Worm (Caenorhabditis elegans) whole organism, L1 larva: ENCODE results near the gene pnp-1.

Source experiments
- ama-1 ChIP-seq: fragments of 150-350 bp; optimal IDR thresholded peaks from 2 replicates; lab custom pipeline; 2014
- blmp-1 ChIP-seq: fragments of 150-350 bp; optimal IDR thresholded peaks from 2 replicates; lab custom pipeline; 2014; ENCODE audit warnings: missing biosample characterization, missing genetic modification characterization
- ceh-8 ChIP-seq: fragments of 200-800 bp; sonication (Bioruptor generic); optimal IDR thresholded peaks from 2 replicates; lab custom pipeline; 2018; ENCODE audit warnings: mild to moderate bottlenecking, missing genetic modification characterization, moderate library complexity, missing compliant biosample characterization
- dsc-1 ChIP-seq: sonication (generic microtip); optimal IDR thresholded peaks from 2 replicates; lab custom pipeline; 2016; ENCODE audit warnings: mild to moderate bottlenecking, missing genetic modification characterization, missing compliant biosample characterization
- efl-1 ChIP-seq, 4 experiments: fragments of 150-350 bp; optimal IDR thresholded peaks in 3 of 4; peaks in 1 of 4; 1 replicate in 1 of 4; 2 replicates in 3 of 4; lab custom pipeline; 2014; ENCODE audit warnings: missing biosample characterization in 2 of 4, missing genetic modification characterization in 2 of 4, missing genetic modification reagents in 2 of 4
- ets-5 ChIP-seq: fragments of 200-800 bp; sonication (Bioruptor generic); IDR thresholded peaks from 2 replicates; pipeline ENCODE4 v1.3.6; 2022; ENCODE audit warnings: missing genetic modification characterization, missing compliant biosample characterization
- fkh-10 ChIP-seq: sonication (generic microtip); optimal IDR thresholded peaks from 2 replicates; lab custom pipeline; 2017; ENCODE audit warnings: missing biosample characterization, missing genetic modification reagents, missing genetic modification characterization
- hlh-17 ChIP-seq: fragments of 200-800 bp; sonication (Bioruptor generic); optimal IDR thresholded peaks from 2 replicates; lab custom pipeline; 2018; ENCODE audit warnings: missing genetic modification characterization, mild to moderate bottlenecking, missing compliant biosample characterization, moderate library complexity, borderline replicate concordance
- hpl-2 ChIP-seq: fragments of 150-350 bp; optimal IDR thresholded peaks from 2 replicates; lab custom pipeline; 2014; ENCODE audit warnings: missing biosample characterization, missing genetic modification reagents, missing genetic modification characterization
- irx-1 ChIP-seq: sonication (generic microtip); optimal IDR thresholded peaks from 2 replicates; lab custom pipeline; 2016; ENCODE audit warnings: missing genetic modification characterization, missing compliant biosample characterization
- lin-14 ChIP-seq: fragments of 200-800 bp; sonication (Bioruptor generic); optimal IDR thresholded peaks from 2 replicates; lab custom pipeline; 2018; ENCODE audit warnings: mild to moderate bottlenecking, missing genetic modification characterization, moderate library complexity, missing compliant biosample characterization
- lin-39 ChIP-seq: fragments of 150-350 bp; optimal IDR thresholded peaks from 2 replicates; lab custom pipeline; 2014; ENCODE audit warnings: missing biosample characterization, missing genetic modification reagents, missing genetic modification characterization
- mef-2 ChIP-seq: fragments of 150-350 bp; optimal IDR thresholded peaks from 2 replicates; lab custom pipeline; 2014; ENCODE audit warnings: missing biosample characterization, missing genetic modification characterization
- mep-1 ChIP-seq: fragments of 150-350 bp; optimal IDR thresholded peaks from 2 replicates; lab custom pipeline; 2014; ENCODE audit warnings: missing biosample characterization, missing genetic modification characterization
- nhr-20 ChIP-seq: sonication (generic microtip); optimal IDR thresholded peaks from 2 replicates; lab custom pipeline; 2016; ENCODE audit warnings: mild to moderate bottlenecking, missing genetic modification characterization, missing compliant biosample characterization
- nhr-237 ChIP-seq: fragments of 150-350 bp; optimal IDR thresholded peaks from 2 replicates; lab custom pipeline; 2014; ENCODE audit warnings: missing biosample characterization, missing genetic modification characterization
- nhr-28 ChIP-seq: fragments of 150-350 bp; optimal IDR thresholded peaks from 2 replicates; lab custom pipeline; 2014; ENCODE audit warnings: missing biosample characterization, missing genetic modification characterization
- nhr-85 ChIP-seq: sonication (generic microtip); peaks from one replicate; lab custom pipeline; 2016; ENCODE audit warnings: missing genetic modification characterization, inconsistent platforms, missing compliant biosample characterization
- nhr-90 ChIP-seq: sonication (generic microtip); optimal IDR thresholded peaks from 2 replicates; lab custom pipeline; 2016; ENCODE audit warnings: mild to moderate bottlenecking, missing genetic modification characterization, missing compliant biosample characterization; ENCODE audit not compliant: poor library complexity
- pag-3 ChIP-seq: sonication (generic microtip); optimal IDR thresholded peaks from 2 replicates; lab custom pipeline; 2017; ENCODE audit warnings: missing genetic modification characterization, mild to moderate bottlenecking, missing compliant biosample characterization, antibody characterized with exemption, borderline replicate concordance; ENCODE audit not compliant: insufficient read depth
- rnt-1 ChIP-seq: sonication (generic microtip); optimal IDR thresholded peaks from 2 replicates; lab custom pipeline; 2016; ENCODE audit warnings: mild to moderate bottlenecking, missing genetic modification characterization, moderate library complexity, missing compliant biosample characterization
- snpc-4 ChIP-seq: fragments of 150-350 bp; optimal IDR thresholded peaks from 2 replicates; lab custom pipeline; 2014; ENCODE audit warnings: missing biosample characterization, missing genetic modification characterization
- sox-4 ChIP-seq: sonication (generic microtip); optimal IDR thresholded peaks from 2 replicates; lab custom pipeline; 2016; ENCODE audit warnings: missing genetic modification characterization, missing compliant biosample characterization
- sptf-1 ChIP-seq: fragments of 150-350 bp; optimal IDR thresholded peaks from 2 replicates; lab custom pipeline; 2014; ENCODE audit warnings: missing biosample characterization, missing genetic modification characterization
- swsn-7 ChIP-seq: sonication (generic microtip); optimal IDR thresholded peaks from 2 replicates; lab custom pipeline; 2016; ENCODE audit warnings: missing genetic modification characterization, missing compliant biosample characterization
- tlp-1 ChIP-seq: fragments of 150-350 bp; optimal IDR thresholded peaks from 2 replicates; lab custom pipeline; 2014; ENCODE audit warnings: missing biosample characterization, missing genetic modification characterization
- unc-62 ChIP-seq: fragments of 150-350 bp; optimal IDR thresholded peaks from 2 replicates; lab custom pipeline; 2014; ENCODE audit warnings: missing biosample characterization, missing genetic modification reagents, missing genetic modification characterization
- unc-86 ChIP-seq: sonication (generic microtip); optimal IDR thresholded peaks from 2 replicates; lab custom pipeline; 2016; ENCODE audit warnings: missing genetic modification characterization, missing compliant biosample characterization
- vab-15 ChIP-seq: sonication (generic microtip); optimal IDR thresholded peaks from 2 replicates; lab custom pipeline; 2017; ENCODE audit warnings: missing genotype, mild to moderate bottlenecking, missing genetic modification characterization, missing compliant biosample characterization
- zag-1 ChIP-seq: fragments of 150-350 bp; optimal IDR thresholded peaks from 2 replicates; lab custom pipeline; 2014; ENCODE audit warnings: missing biosample characterization, missing genetic modification characterization
- zip-4 ChIP-seq: fragments of 200-800 bp; sonication (Bioruptor generic); optimal IDR thresholded peaks from 2 replicates; lab custom pipeline; 2018; ENCODE audit warnings: mild to moderate bottlenecking, missing genetic modification characterization, moderate library complexity, missing compliant biosample characterization
- ztf-11 ChIP-seq, 2 experiments: sonication (generic microtip); optimal IDR thresholded peaks; 2 replicates each; lab custom pipeline; 2016 to 2017; ENCODE audit warnings: missing genetic modification characterization in 2 of 2, missing biosample characterization in 1 of 2, missing compliant biosample characterization in 1 of 2
- ztf-4 ChIP-seq: fragments of 150-350 bp; optimal IDR thresholded peaks from 2 replicates; lab custom pipeline; 2014; ENCODE audit warnings: missing biosample characterization, missing genetic modification characterization

Gene pnp-1

ce11 chrIV:290387-290786 is 7.7 kb downstream of the pnp-1 start:
- no peak for TF ChIP-seq unc-62
- TF ChIP-seq efl-1 (optimal IDR thresholded peaks at IDR 0.05; lab: Kevin White, UChicago) = no peak
- TF ChIP-seq efl-1 (GFP tag; optimal IDR thresholded peaks at IDR 0.05 in 1 of 2; lab: Kevin White, UChicago) = peak in 1 of 2 experiments; percentile 71
- TF ChIP-seq ama-1 (lab: Kevin White, UChicago) = no peak

- TF ChIP-seq zip-4 (GFP tag; lab: Kevin White, UChicago) (no peak), blmp-1 (tag; lab: Kevin White, UChicago) (peak; percentile 32), nhr-28 (tag; lab: Kevin White, UChicago) (no peak), ets-5 (GFP tag; lab: Robert Waterston, UW) (no peak)
- TF ChIP-seq, all 84 proteins: peak for 1
Observed at ce11 chrIV:288027-288426, 10.1 kb downstream of the pnp-1 start, which contains the start of gene T21D12.14. TSS of gene T21D12.14 (minus strand) at chrIV:288127.

ce11 chrIV:283347-283746 is 14.8 kb downstream of the pnp-1 start, which contains the start of gene best-19:
TSS of gene best-19 (plus strand) at chrIV:283647.
- TF ChIP-seq fkh-10 (GFP tag; lab: Kevin White, UChicago) (peak; percentile 2), ztf-4 (tag; lab: Kevin White, UChicago) (no peak)

- TF ChIP-seq ztf-11 (tag; optimal IDR thresholded peaks at IDR 0.05; lab: Kevin White, UChicago) (no peak), pag-3 (tag; lab: Kevin White, UChicago) (no peak), dsc-1 (tag; lab: Kevin White, UChicago) (no peak), hpl-2 (GFP tag; lab: Kevin White, UChicago) (no peak), tlp-1 (tag; lab: Kevin White, UChicago) (no peak), nhr-90 (no peak), lin-14 (peak; percentile 28), nhr-20 (tag; lab: Kevin White, UChicago) (no peak), zag-1 (tag; lab: Kevin White, UChicago) (no peak), swsn-7 (tag; lab: Kevin White, UChicago) (no peak), nhr-85 (tag; lab: Kevin White, UChicago) (peak; percentile 17), snpc-4 (tag; lab: Kevin White, UChicago) (no peak), efl-1 (optimal IDR thresholded peaks at IDR 0.05; lab: Kevin White, UChicago) (no peak), efl-1 (GFP tag; optimal IDR thresholded peaks at IDR 0.05 in 1 of 2; lab: Kevin White, UChicago) (peak in 1 of 2 experiments; percentile 74), ceh-8 (GFP tag; lab: Kevin White, UChicago) (no peak), sptf-1 (tag; lab: Kevin White, UChicago) (no peak), mep-1 (tag; lab: Kevin White, UChicago) (peak; percentile 6), rnt-1 (tag; lab: Kevin White, UChicago) (peak; percentile 6), hlh-17 (GFP tag; lab: Kevin White, UChicago) (no peak), zip-4 (GFP tag; lab: Kevin White, UChicago) (no peak), irx-1 (tag; lab: Kevin White, UChicago) (no peak), lin-39 (tag; lab: Kevin White, UChicago) (no peak), nhr-237 (tag; lab: Kevin White, UChicago) (no peak)
Observed at ce11 chrIV:282008-282407, 16.1 kb downstream of the pnp-1 start.

ce11 chrIV:278284-278683 is 19.8 kb downstream of the pnp-1 start:
- no peak for TF ChIP-seq sox-4 (tag; lab: Kevin White, UChicago)
- no peak for TF ChIP-seq mef-2 (tag; lab: Kevin White, UChicago)
- no peak for TF ChIP-seq unc-86 (tag; lab: Kevin White, UChicago)
- TF ChIP-seq vab-15 = no peak
- TF ChIP-seq efl-1 (optimal IDR thresholded peaks at IDR 0.05; lab: Kevin White, UChicago) = no peak
- peak in 1 of 2 experiments; percentile 68 for TF ChIP-seq efl-1 (GFP tag; optimal IDR thresholded peaks at IDR 0.05 in 1 of 2; lab: Kevin White, UChicago)
- TF ChIP-seq, all 84 proteins: peak for 1
